Fruit fly (Drosophila melanogaster) whole organism, embryonic: ENCODE data around the gene Schip1.

Experiments used
- Bgb ChIP-seq: fragments of 200-800 bp; sonication (Bioruptor generic); IDR thresholded peaks from 2 replicates; pipeline ENCODE4 v1.3.6; 2022; ENCODE audit warnings: missing biosample characterization, missing genetic modification characterization; ENCODE audit not compliant: partially characterized antibody
- CG10979 ChIP-seq: fragments of 200-800 bp; sonication (Bioruptor generic); optimal IDR thresholded peaks from 2 replicates; lab custom pipeline; 2018; ENCODE audit warnings: missing biosample characterization, mild to moderate bottlenecking, missing genetic modification characterization, moderate library complexity
- CG11247 ChIP-seq: fragments of 200-800 bp; sonication (Bioruptor generic); IDR thresholded peaks from 2 replicates; pipeline ENCODE4 v1.3.6; 2022; ENCODE audit warnings: missing biosample characterization, missing genetic modification characterization
- CG11695 ChIP-seq: fragments of 200-800 bp; sonication (Bioruptor generic); IDR thresholded peaks from 3 replicates; pipeline ENCODE4 v1.3.6; 2022; ENCODE audit warnings: missing biosample characterization, missing genetic modification characterization
- CG12942 ChIP-seq: fragments of 200-800 bp; sonication (Bioruptor generic); optimal IDR thresholded peaks from 3 replicates; lab custom pipeline; 2016; ENCODE audit warnings: missing biosample characterization, missing genetic modification characterization
- CG14860 ChIP-seq: fragments of 200-800 bp; sonication (Bioruptor generic); IDR thresholded peaks from 3 replicates; pipeline ENCODE4 v1.3.6; 2022; ENCODE audit warnings: missing biosample characterization, missing genetic modification characterization; ENCODE audit not compliant: partially characterized antibody
- CG15073 ChIP-seq: fragments of 200-800 bp; sonication (Bioruptor generic); optimal IDR thresholded peaks from 2 replicates; lab custom pipeline; 2016; ENCODE audit warnings: missing biosample characterization, missing genetic modification characterization
- CG15514 ChIP-seq: fragments of 200-800 bp; sonication (Bioruptor generic); optimal IDR thresholded peaks from 3 replicates; lab custom pipeline; 2017; ENCODE audit warnings: missing biosample characterization, missing genetic modification characterization, mild to moderate bottlenecking, moderate library complexity, missing genetic modification reagents
- CG16815 ChIP-seq: fragments of 200-800 bp; sonication (Bioruptor generic); optimal IDR thresholded peaks from 3 replicates; lab custom pipeline; 2017; ENCODE audit warnings: missing biosample characterization, mild to moderate bottlenecking, missing genetic modification characterization
- CG16863 ChIP-seq: fragments of 200-800 bp; sonication (Bioruptor generic); optimal IDR thresholded peaks from 3 replicates; lab custom pipeline; 2016; ENCODE audit warnings: missing biosample characterization, missing genetic modification characterization
- CG17359 ChIP-seq: fragments of 200-800 bp; sonication (Bioruptor generic); optimal IDR thresholded peaks from 3 replicates; lab custom pipeline; 2018; ENCODE audit warnings: missing biosample characterization, mild to moderate bottlenecking, missing genetic modification characterization, moderate library complexity
- CG18011 ChIP-seq: fragments of 200-800 bp; sonication (Bioruptor generic); optimal IDR thresholded peaks from 2 replicates; lab custom pipeline; 2017; ENCODE audit warnings: missing biosample characterization, missing genetic modification characterization, mild to moderate bottlenecking, moderate library complexity, missing genotype
- CG2129 ChIP-seq: fragments of 200-800 bp; sonication (Bioruptor generic); IDR thresholded peaks from 2 replicates; pipeline ENCODE4 v1.3.6; 2022; ENCODE audit warnings: missing biosample characterization, missing genetic modification characterization; ENCODE audit not compliant: partially characterized antibody
- CG2199 ChIP-seq: fragments of 200-800 bp; sonication (Bioruptor generic); IDR thresholded peaks from 3 replicates; pipeline ENCODE4 v1.3.6; 2022; ENCODE audit warnings: missing biosample characterization, missing genetic modification characterization
- CG32772 ChIP-seq: fragments of 200-800 bp; sonication (Bioruptor generic); IDR thresholded peaks from 2 replicates; pipeline ENCODE4 v1.3.6; 2022; ENCODE audit warnings: missing biosample characterization, missing genetic modification characterization
- CG34224 ChIP-seq: fragments of 200-800 bp; sonication (Bioruptor generic); IDR thresholded peaks from 3 replicates; pipeline ENCODE4 v1.3.6; 2022; ENCODE audit warnings: missing biosample characterization, missing genetic modification characterization; ENCODE audit not compliant: partially characterized antibody
- CG4328 ChIP-seq: fragments of 200-800 bp; sonication (Bioruptor generic); optimal IDR thresholded peaks from 3 replicates; lab custom pipeline; 2017; ENCODE audit warnings: missing biosample characterization, missing genetic modification reagents, missing genetic modification characterization
- CG7271 ChIP-seq: fragments of 200-800 bp; sonication (Bioruptor generic); optimal IDR thresholded peaks from 2 replicates; lab custom pipeline; 2018; ENCODE audit warnings: missing biosample characterization, mild to moderate bottlenecking, missing genetic modification characterization, moderate library complexity
- CG7839 ChIP-seq: fragments of 200-800 bp; sonication (Bioruptor generic); optimal IDR thresholded peaks from 3 replicates; lab custom pipeline; 2018; ENCODE audit warnings: missing biosample characterization, mild to moderate bottlenecking, missing genetic modification characterization, moderate library complexity
- D19A ChIP-seq: fragments of 200-800 bp; optimal IDR thresholded peaks from 3 replicates; lab custom pipeline; 2019; ENCODE audit warnings: missing biosample characterization, mild to moderate bottlenecking, missing genetic modification characterization, moderate library complexity
- Dip2 ChIP-seq: fragments of 200-800 bp; sonication (Bioruptor generic); IDR thresholded peaks from 2 replicates; pipeline ENCODE4 v1.3.6; 2022; ENCODE audit warnings: missing biosample characterization, missing genetic modification characterization
- HLHmδ ChIP-seq: fragments of 200-800 bp; sonication (Bioruptor generic); optimal IDR thresholded peaks from 2 replicates; lab custom pipeline; 2018; ENCODE audit warnings: missing biosample characterization, mild to moderate bottlenecking, missing genetic modification characterization, moderate library complexity
- HmgZ ChIP-seq: fragments of 200-800 bp; sonication (Bioruptor generic); optimal IDR thresholded peaks from 2 replicates; lab custom pipeline; 2018; ENCODE audit warnings: missing biosample characterization, mild to moderate bottlenecking, missing genetic modification characterization
- Jarid2 ChIP-seq: fragments of 200-800 bp; sonication (Bioruptor generic); optimal IDR thresholded peaks from 3 replicates; lab custom pipeline; 2017; ENCODE audit warnings: mild to moderate bottlenecking, missing biosample characterization, missing genetic modification reagents, missing genetic modification characterization
- Mad ChIP-seq: fragments of 200-800 bp; sonication (Bioruptor generic); optimal IDR thresholded peaks from 2 replicates; lab custom pipeline; 2016; ENCODE audit warnings: missing biosample characterization, missing genetic modification characterization
- Med ChIP-seq: fragments of 200-800 bp; sonication (Bioruptor generic); peaks from one replicate; lab custom pipeline; 2016; ENCODE audit warnings: missing biosample characterization, missing genetic modification characterization, mild to moderate bottlenecking, inconsistent platforms, moderate library complexity
- Nf-YB ChIP-seq: fragments of 200-800 bp; sonication (Bioruptor generic); optimal IDR thresholded peaks from 3 replicates; lab custom pipeline; 2019; ENCODE audit warnings: missing biosample characterization, mild to moderate bottlenecking, missing genetic modification characterization, moderate library complexity
- NfI ChIP-seq: fragments of 200-800 bp; sonication (Bioruptor generic); optimal IDR thresholded peaks from 3 replicates; lab custom pipeline; 2018; ENCODE audit warnings: missing biosample characterization, mild to moderate bottlenecking, missing genetic modification characterization, moderate library complexity
- Ptx1 ChIP-seq: fragments of 200-800 bp; sonication (Bioruptor generic); IDR thresholded peaks from 2 replicates; pipeline ENCODE4 v1.3.6; 2022; ENCODE audit warnings: missing biosample characterization, missing genetic modification characterization
- ac ChIP-seq: fragments of 200-800 bp; sonication (Bioruptor generic); optimal IDR thresholded peaks from 3 replicates; lab custom pipeline; 2017; ENCODE audit warnings: missing biosample characterization, mild to moderate bottlenecking, missing genetic modification characterization
- ara ChIP-seq: fragments of 200-800 bp; sonication (Bioruptor generic); IDR thresholded peaks from 2 replicates; pipeline ENCODE4 v1.3.6; 2022; ENCODE audit warnings: missing biosample characterization, missing genetic modification characterization
- cato ChIP-seq: fragments of 200-800 bp; sonication (Bioruptor generic); optimal IDR thresholded peaks from 2 replicates; lab custom pipeline; 2016; ENCODE audit warnings: missing biosample characterization, missing genetic modification characterization, borderline replicate concordance
- ci ChIP-seq: fragments of 200-800 bp; sonication (Bioruptor generic); IDR thresholded peaks from 3 replicates; pipeline ENCODE4 v1.3.6; 2022; ENCODE audit warnings: missing biosample characterization, missing genetic modification characterization
- emc ChIP-seq: fragments of 200-800 bp; sonication (Bioruptor generic); optimal IDR thresholded peaks from 2 replicates; lab custom pipeline; 2016; ENCODE audit warnings: missing biosample characterization, missing genetic modification characterization
- fd3F ChIP-seq: fragments of 200-800 bp; sonication (Bioruptor generic); optimal IDR thresholded peaks from 2 replicates; lab custom pipeline; 2018; ENCODE audit warnings: missing biosample characterization, mild to moderate bottlenecking, missing genetic modification characterization, moderate library complexity
- gce ChIP-seq: fragments of 200-800 bp; sonication (Bioruptor generic); IDR thresholded peaks from 3 replicates; pipeline ENCODE4 v1.3.6; 2022; ENCODE audit warnings: missing biosample characterization, missing genetic modification characterization
- gcm ChIP-seq: fragments of 200-800 bp; sonication (Bioruptor generic); optimal IDR thresholded peaks from 2 replicates; lab custom pipeline; 2019; ENCODE audit warnings: missing biosample characterization, mild to moderate bottlenecking, missing genetic modification characterization, moderate library complexity
- gfzf ChIP-seq: fragments of 200-800 bp; sonication (Bioruptor generic); optimal IDR thresholded peaks from 2 replicates; lab custom pipeline; 2016; ENCODE audit warnings: missing biosample characterization, mild to moderate bottlenecking, missing genetic modification characterization, moderate library complexity
- hb ChIP-seq: fragments of 200-800 bp; sonication (Bioruptor generic); IDR thresholded peaks from 3 replicates; pipeline ENCODE4 v1.3.6; 2022; ENCODE audit warnings: missing biosample characterization, missing genetic modification characterization; ENCODE audit not compliant: partially characterized antibody
- kah ChIP-seq: fragments of 200-800 bp; sonication (Bioruptor generic); optimal IDR thresholded peaks from 2 replicates; lab custom pipeline; 2018; ENCODE audit warnings: missing biosample characterization, mild to moderate bottlenecking, missing genetic modification characterization
- ken ChIP-seq: fragments of 200-800 bp; sonication (Bioruptor generic); IDR thresholded peaks from 3 replicates; pipeline ENCODE4 v1.3.6; 2022; ENCODE audit warnings: missing biosample characterization, missing genetic modification characterization
- lab ChIP-seq: fragments of 200-800 bp; sonication (Bioruptor generic); optimal IDR thresholded peaks from 3 replicates; lab custom pipeline; 2017; ENCODE audit warnings: missing biosample characterization, missing genetic modification characterization, mild to moderate bottlenecking, moderate library complexity, missing genetic modification reagents
- lilli ChIP-seq: fragments of 200-800 bp; sonication (Bioruptor generic); optimal IDR thresholded peaks from 3 replicates; lab custom pipeline; 2016; ENCODE audit warnings: missing biosample characterization, missing genetic modification characterization
- lov ChIP-seq, 2 experiments: fragments of 200-800 bp in 1 of 2; fragments of >200 bp in 1 of 2; sonication (Bioruptor generic) in 1 of 2; IDR thresholded peaks in 1 of 2; optimal IDR thresholded peaks in 1 of 2; 2 replicates in 1 of 2; 3 replicates in 1 of 2; pipeline versions ENCODE4 v1.3.6 to Lab custom; 2017 to 2022; ENCODE audit warnings: missing biosample characterization in 1 of 2, missing genetic modification characterization in 1 of 2
- nau ChIP-seq: fragments of 200-800 bp; sonication (Bioruptor generic); optimal IDR thresholded peaks from 3 replicates; lab custom pipeline; 2017; ENCODE audit warnings: missing biosample characterization, mild to moderate bottlenecking, missing genetic modification characterization, missing genetic modification reagents
- sens ChIP-seq: fragments of 200-800 bp; sonication (Bioruptor generic); peaks from one replicate; lab custom pipeline; 2016; ENCODE audit warnings: missing biosample characterization, missing genetic modification characterization
- sna ChIP-seq: fragments of 200-800 bp; sonication (Bioruptor generic); IDR thresholded peaks from 2 replicates; pipeline ENCODE4 v1.3.6; 2022; ENCODE audit warnings: missing biosample characterization, missing genetic modification characterization; ENCODE audit not compliant: partially characterized antibody
- sug ChIP-seq: fragments of 200-800 bp; optimal IDR thresholded peaks from 2 replicates; lab custom pipeline; 2019; ENCODE audit warnings: missing biosample characterization, mild to moderate bottlenecking, missing genetic modification characterization, moderate library complexity
- tna ChIP-seq: fragments of 200-800 bp; sonication (Bioruptor generic); IDR thresholded peaks from 2 replicates; pipeline ENCODE4 v1.3.6; 2022; ENCODE audit warnings: missing biosample characterization, missing genetic modification characterization; ENCODE audit not compliant: partially characterized antibody
- unpg ChIP-seq: fragments of 200-800 bp; sonication (Bioruptor generic); optimal IDR thresholded peaks from 3 replicates; lab custom pipeline; 2018; ENCODE audit warnings: missing biosample characterization, mild to moderate bottlenecking, missing genetic modification characterization, moderate library complexity

Gene Schip1

dm6 chr2L:10364229-10364628 lies 33.3 kb upstream of the Schip1 start, which contains the start of gene lft (continued):
- no peak for TF ChIP-seq HLHmδ (GFP tag; lab: Kevin White, UChicago)
- TF ChIP-seq CG4328 (GFP tag; lab: Kevin White, UChicago) = no peak
- no peak for TF ChIP-seq gce
- no peak for TF ChIP-seq nau (GFP tag; lab: Kevin White, UChicago)
- TF ChIP-seq CG16815 (GFP tag; lab: Kevin White, UChicago) = no peak
- TF ChIP-seq hb (GFP tag; lab: Robert Waterston, UW) = no peak
- TF ChIP-seq Mad = no peak
- TF ChIP-seq CG10979 (tag; lab: Kevin White, UChicago) = no peak
- no peak for TF ChIP-seq lov (optimal IDR thresholded peaks at IDR 0.05; lab: Kevin White, UChicago)
- TF ChIP-seq lov (GFP tag; IDR thresholded peaks at IDR 0.05; lab: Robert Waterston, UW) = no peak
- TF ChIP-seq CG2199 (GFP tag; lab: Robert Waterston, UW) = 0 out of 3 replicates have a peak, but pooled peaks have one; percentile 45
- TF ChIP-seq CG7839 = no peak
- TF ChIP-seq sna = no peak
- no peak for TF ChIP-seq Bgb (GFP tag; lab: Robert Waterston, UW)
- no peak for TF ChIP-seq lilli (GFP tag; lab: Kevin White, UChicago)
- TF ChIP-seq CG17359 (tag; lab: Kevin White, UChicago) = no peak
- peak; percentile 5 for TF ChIP-seq CG15514 (GFP tag; lab: Kevin White, UChicago)
- TF ChIP-seq gfzf (GFP tag; lab: Kevin White, UChicago) = peak; percentile 48
- no peak for TF ChIP-seq kah (GFP tag; lab: Kevin White, UChicago)
- TF ChIP-seq CG34224 (GFP tag; lab: Robert Waterston, UW) = no peak
- no peak for TF ChIP-seq CG14860 (GFP tag; lab: Robert Waterston, UW)
- no peak for TF ChIP-seq Ptx1 (GFP tag; lab: Robert Waterston, UW)
- TF ChIP-seq CG16863 (GFP tag; lab: Kevin White, UChicago) = no peak
- no peak for TF ChIP-seq lab (GFP tag; lab: Kevin White, UChicago)
- no peak for TF ChIP-seq CG12942 (GFP tag; lab: Kevin White, UChicago)
- TF ChIP-seq CG11247 (GFP tag; lab: Robert Waterston, UW) = no peak
- TF ChIP-seq ara (GFP tag; lab: Robert Waterston, UW) = no peak
- TF ChIP-seq CG2129 (GFP tag; lab: Robert Waterston, UW) = no peak
- TF ChIP-seq Dip2 (GFP tag; lab: Robert Waterston, UW) = no peak
- TF ChIP-seq gcm (GFP tag; lab: Kevin White, UChicago) = no peak
- no peak for TF ChIP-seq CG11695
- no peak for TF ChIP-seq tna
- TF ChIP-seq CG15073 = no peak
- TF ChIP-seq CG7271 (tag; lab: Kevin White, UChicago) = no peak
- TF ChIP-seq Nf-YB (GFP tag; lab: Kevin White, UChicago) = no peak
- TF ChIP-seq Jarid2 (GFP tag; lab: Kevin White, UChicago) = no peak
- TF ChIP-seq CG32772 (GFP tag; lab: Robert Waterston, UW) = no peak
- TF ChIP-seq Med (GFP tag; lab: Kevin White, UChicago) = peak; percentile 73
- TF ChIP-seq CG18011 (GFP tag; lab: Kevin White, UChicago) = peak; percentile 81
- no peak for TF ChIP-seq unpg (GFP tag; lab: Kevin White, UChicago)
- TF ChIP-seq NfI = no peak
- peak; percentile 30 for TF ChIP-seq sens (GFP tag; lab: Kevin White, UChicago)
- no peak for TF ChIP-seq ac (GFP tag; lab: Kevin White, UChicago)
- no peak for TF ChIP-seq ken (GFP tag; lab: Robert Waterston, UW)
- no peak for TF ChIP-seq sug (tag; lab: Kevin White, UChicago)
- no peak for TF ChIP-seq HmgZ (tag; lab: Kevin White, UChicago)
- TF ChIP-seq fd3F (GFP tag; lab: Kevin White, UChicago) = no peak
- no peak for TF ChIP-seq emc (GFP tag; lab: Kevin White, UChicago)
- no peak for TF ChIP-seq D19A (tag; lab: Kevin White, UChicago)
- TF ChIP-seq ci (GFP tag; lab: Robert Waterston, UW) = 0 out of 3 replicates have a peak, but pooled peaks have one; percentile 24
- TF ChIP-seq cato (GFP tag; lab: Kevin White, UChicago) = no peak
